Fruit fly (Drosophila melanogaster): ENCODE results near the gene CG9692.

The CG9692 gene

dm6 chr3L:16749726-16750125 is 45.0 kb downstream of the CG9692 start (continued):
- TF ChIP-seq CG13287 (GFP tag; IDR thresholded peaks at IDR 0.05; ENCODE audit: partially characterized antibody) (no peak), Fer1 (GFP tag; optimal IDR thresholded peaks at IDR 0.05) (no peak), Antp (GFP tag; optimal IDR thresholded peaks at IDR 0.05) (no peak), vvl (GFP tag; IDR thresholded peaks at IDR 0.05) (no peak), phol (tag; optimal IDR thresholded peaks at IDR 0.05) (peak; percentile 75), CG33213 (GFP tag; optimal IDR thresholded peaks at IDR 0.05) (no peak), dan (GFP tag; IDR thresholded peaks at IDR 0.05) (no peak), Six4 (GFP tag; optimal IDR thresholded peaks at IDR 0.05) (peak; percentile 27), hkb (optimal IDR thresholded peaks at IDR 0.05) (no peak), hkb (GFP tag; IDR thresholded peaks at IDR 0.05) (peak; percentile 45; the same call in 1 of the 2 replicates), CG10147 (GFP tag; optimal IDR thresholded peaks at IDR 0.05) (no peak), C15 (GFP tag; IDR thresholded peaks at IDR 0.05) (no peak), CG13424 (tag; optimal IDR thresholded peaks at IDR 0.05) (no peak), CG10274 (GFP tag; optimal IDR thresholded peaks at IDR 0.05) (no peak), CG8281 (tag; optimal IDR thresholded peaks at IDR 0.05) (no peak), sc (optimal IDR thresholded peaks at IDR 0.05) (no peak), sc (GFP tag; optimal IDR thresholded peaks at IDR 0.05) (no peak), MESR4 (GFP tag; optimal IDR thresholded peaks at IDR 0.05) (no peak), CG1233 (GFP tag; optimal IDR thresholded peaks at IDR 0.05) (peak; percentile 2), Hr39 (optimal IDR thresholded peaks at IDR 0.05) (no peak), pzg (GFP tag; optimal IDR thresholded peaks at IDR 0.05) (no peak), esg (GFP tag; conservative IDR thresholded peaks at IDR 0.05) (no peak), oc (tag; optimal IDR thresholded peaks at IDR 0.05) (no peak), klu (GFP tag; IDR thresholded peaks at IDR 0.05) (no peak), HLH54F (GFP tag; optimal IDR thresholded peaks at IDR 0.05) (no peak), CG18599 (GFP tag; optimal IDR thresholded peaks at IDR 0.05) (no peak), CG32532 (GFP tag; IDR thresholded peaks at IDR 0.05) (no peak), ash1 (GFP tag; optimal IDR thresholded peaks at IDR 0.05) (no peak), CG9797 (GFP tag; optimal IDR thresholded peaks at IDR 0.05) (no peak), wek (GFP tag; optimal IDR thresholded peaks at IDR 0.05) (no peak), Trl (optimal IDR thresholded peaks at IDR 0.05) (no peak), Trl (GFP tag; optimal IDR thresholded peaks at IDR 0.05) (no peak), CG16815 (GFP tag; optimal IDR thresholded peaks at IDR 0.05) (no peak), sens-2 (GFP tag; IDR thresholded peaks at IDR 0.05) (no peak), aop (GFP tag; IDR thresholded peaks at IDR 0.05) (no peak), Chrac-16 (GFP tag; optimal IDR thresholded peaks at IDR 0.05) (no peak), CG7271 (tag; optimal IDR thresholded peaks at IDR 0.05) (no peak), Lim3 (GFP tag; IDR thresholded peaks at IDR 0.05) (no peak), so (GFP tag; IDR thresholded peaks at IDR 0.05) (no peak), CG4730 (GFP tag; IDR thresholded peaks at IDR 0.05) (no peak), exex (tag; optimal IDR thresholded peaks at IDR 0.05) (no peak), Adf1 (GFP tag; IDR thresholded peaks at IDR 0.05) (no peak), CG6791 (GFP tag; IDR thresholded peaks at IDR 0.05; ENCODE audit: partially characterized antibody) (no peak), ham (GFP tag; IDR thresholded peaks at IDR 0.05) (no peak), Gsc (GFP tag; IDR thresholded peaks at IDR 0.05) (no peak), CG9876 (GFP tag; optimal IDR thresholded peaks at IDR 0.05) (no peak), unc-4 (GFP tag; IDR thresholded peaks at IDR 0.05; ENCODE audit: partially characterized antibody) (no peak), cwo (GFP tag; optimal IDR thresholded peaks at IDR 0.05) (no peak), CG12219 (GFP tag; optimal IDR thresholded peaks at IDR 0.05) (no peak), cas (GFP tag; IDR thresholded peaks at IDR 0.05) (no peak), rib (GFP tag; IDR thresholded peaks at IDR 0.05) (no peak), CG11247 (GFP tag; IDR thresholded peaks at IDR 0.05) (no peak), H15 (GFP tag; IDR thresholded peaks at IDR 0.05) (no peak), CTCF (GFP tag; optimal IDR thresholded peaks at IDR 0.05) (no peak), CG6175 (GFP tag; IDR thresholded peaks at IDR 0.05) (no peak)

Measured in whole organism, embryonic.